Fruit fly (Drosophila melanogaster): ENCODE data around the gene Top1.

Gene Top1

dm6 chrX:15356410-15356809 lies 37.1 kb downstream of the Top1 start (continued):
- TF ChIP-seq CG12155 (GFP tag; optimal IDR thresholded peaks at IDR 0.05) (no peak), Side (GFP tag; optimal IDR thresholded peaks at IDR 0.05) (no peak), CG8924 (tag; optimal IDR thresholded peaks at IDR 0.05) (peak; percentile 19), CG14710 (tag; optimal IDR thresholded peaks at IDR 0.05) (no peak), CG10431 (GFP tag; optimal IDR thresholded peaks at IDR 0.05) (no peak), Sry-δ (GFP tag; optimal IDR thresholded peaks at IDR 0.05) (no peak), p53 (GFP tag; optimal IDR thresholded peaks at IDR 0.05) (no peak), Kr (GFP tag; optimal IDR thresholded peaks at IDR 0.05) (no peak), sens (GFP tag) (peak; percentile 17), D19B (GFP tag; optimal IDR thresholded peaks at IDR 0.05) (no peak), ac (GFP tag; optimal IDR thresholded peaks at IDR 0.05) (no peak), wek (GFP tag; optimal IDR thresholded peaks at IDR 0.05) (no peak), sr (GFP tag; IDR thresholded peaks at IDR 0.05) (no peak), pzg (GFP tag; optimal IDR thresholded peaks at IDR 0.05) (no peak), Sox102F (GFP tag; optimal IDR thresholded peaks at IDR 0.05) (no peak), cg (GFP tag; optimal IDR thresholded peaks at IDR 0.05) (peak; percentile 53), CG9727 (GFP tag; optimal IDR thresholded peaks at IDR 0.05) (no peak), jigr1 (GFP tag; IDR thresholded peaks at IDR 0.05) (no peak), CG2116 (GFP tag; optimal IDR thresholded peaks at IDR 0.05) (no peak), stwl (tag; optimal IDR thresholded peaks at IDR 0.05) (no peak), croc (GFP tag; conservative IDR thresholded peaks at IDR 0.05) (no peak), seq (GFP tag; IDR thresholded peaks at IDR 0.05) (0 out of 2 replicates have a peak, but pooled peaks have one; percentile 47), Ets97D (GFP tag; optimal IDR thresholded peaks at IDR 0.05) (no peak), trh (GFP tag; optimal IDR thresholded peaks at IDR 0.05) (no peak), CG3847 (GFP tag; IDR thresholded peaks at IDR 0.05) (no peak), abd-A (tag; optimal IDR thresholded peaks at IDR 0.05) (no peak), CG1024 (GFP tag; IDR thresholded peaks at IDR 0.05) (no peak), tll (GFP tag; optimal IDR thresholded peaks at IDR 0.05) (peak in 1 of 2 experiments; percentile 65), pnt (GFP tag; optimal IDR thresholded peaks at IDR 0.05) (no peak), CG9609 (GFP tag; optimal IDR thresholded peaks at IDR 0.05) (no peak), CG10321 (GFP tag; IDR thresholded peaks at IDR 0.05) (peak; percentile 83), CG30403 (GFP tag; optimal IDR thresholded peaks at IDR 0.05) (no peak), CG6854 (GFP tag; optimal IDR thresholded peaks at IDR 0.05) (no peak), az2 (GFP tag; optimal IDR thresholded peaks at IDR 0.05) (no peak), slp2 (GFP tag; optimal IDR thresholded peaks at IDR 0.05) (no peak), ssp (GFP tag; IDR thresholded peaks at IDR 0.05) (no peak), CG10147 (GFP tag; optimal IDR thresholded peaks at IDR 0.05) (no peak), CG1832 (GFP tag; optimal IDR thresholded peaks at IDR 0.05) (peak; percentile 96), CG4820 (GFP tag; optimal IDR thresholded peaks at IDR 0.05) (no peak), sqz (GFP tag; optimal IDR thresholded peaks at IDR 0.05) (peak; percentile 79), CG16863 (GFP tag; optimal IDR thresholded peaks at IDR 0.05) (no peak)

DNA sequence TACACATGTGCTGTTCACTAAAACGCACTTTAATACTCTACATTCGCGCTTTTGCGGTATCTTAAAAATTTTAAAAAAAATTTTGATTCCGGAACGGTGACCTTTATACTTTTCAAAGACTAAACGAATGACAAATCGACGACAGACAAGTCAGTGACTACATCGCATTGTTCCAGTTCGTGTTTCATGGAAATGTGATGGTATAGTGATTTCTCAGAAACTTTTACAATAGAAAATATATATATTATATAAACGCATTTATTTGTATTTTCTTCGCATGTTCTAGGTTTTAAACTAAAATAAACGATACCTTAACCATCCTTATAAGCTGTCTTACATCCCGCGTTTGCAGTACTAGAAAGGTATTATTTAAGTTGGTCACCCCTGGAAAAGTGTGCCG lies 41.7 kb downstream of the Top1 start, which contains the start of gene Pp1-13C:
Pp1-13C (minus strand) TSS at position 101 of the 400 bp plus-strand sequence.
- no peak for TF ChIP-seq salm (tag; optimal IDR thresholded peaks at IDR 0.05)
- no peak for TF ChIP-seq CG4404 (GFP tag; IDR thresholded peaks at IDR 0.05)
- no peak for TF ChIP-seq bbx (GFP tag; IDR thresholded peaks at IDR 0.05; ENCODE audit: partially characterized antibody)
- TF ChIP-seq CG2129 (GFP tag; IDR thresholded peaks at IDR 0.05; ENCODE audit: partially characterized antibody) = no peak
